Worm (Caenorhabditis elegans) whole organism, L4/young adult: ENCODE results near the gene F01G10.9.

ENCODE experiments used
- W03F9.2 ChIP-seq: fragments of 150-350 bp; optimal IDR thresholded peaks from 2 replicates; lab custom pipeline; 2014; ENCODE audit warnings: missing biosample characterization, missing genetic modification characterization
- dao-5 ChIP-seq: sonication (generic microtip); optimal IDR thresholded peaks from 2 replicates; lab custom pipeline; 2016; ENCODE audit warnings: missing genotype, missing genetic modification characterization, moderate library complexity, missing compliant biosample characterization
- him-1 ChIP-seq: sonication (generic microtip); optimal IDR thresholded peaks from 2 replicates; lab custom pipeline; 2016; ENCODE audit warnings: missing genotype, missing genetic modification reagents, missing genetic modification characterization, missing compliant biosample characterization

ce11 chrIV:10251764-10252163, 7.7 kb downstream of the F01G10.9 start:
- no peak for TF ChIP-seq dao-5 (tag; lab: Kevin White, UChicago)
- TF ChIP-seq him-1 (tag; lab: Kevin White, UChicago) = no peak
- TF ChIP-seq W03F9.2 (tag; lab: Kevin White, UChicago) = no peak
